Worm (Caenorhabditis elegans) whole organism, midembryonic: ENCODE results near the gene pah-1.

Experiments used
- T22C8.4 ChIP-seq: fragments of 200-800 bp; sonication (Bioruptor generic); IDR thresholded peaks from 2 replicates; pipeline ENCODE4 v1.3.6; 2022; ENCODE audit warnings: missing genetic modification characterization, missing compliant biosample characterization
- cog-1 ChIP-seq: sonication (generic microtip); optimal IDR thresholded peaks from 2 replicates; lab custom pipeline; 2016; ENCODE audit warnings: missing genetic modification characterization, missing compliant biosample characterization
- flt-1 ChIP-seq: fragments of 200-800 bp; sonication (Bioruptor generic); IDR thresholded peaks from 2 replicates; pipeline ENCODE4 v1.3.6; 2022; ENCODE audit warnings: missing genetic modification characterization, missing compliant biosample characterization
- med-1 ChIP-seq: sonication (generic microtip); optimal IDR thresholded peaks from 2 replicates; lab custom pipeline; 2017; ENCODE audit warnings: missing genetic modification characterization, mild to moderate bottlenecking, missing compliant biosample characterization, antibody characterized with exemption, missing genetic modification reagents; ENCODE audit not compliant: insufficient read depth
- ref-1 ChIP-seq: fragments of 200-800 bp; sonication (Bioruptor generic); conservative IDR thresholded peaks from 2 replicates; pipeline ENCODE4 v1.3.6; 2022; ENCODE audit warnings: missing genetic modification reagents, missing genetic modification characterization, missing compliant biosample characterization
- tab-1 ChIP-seq: fragments of 200-800 bp; sonication (Bioruptor generic); IDR thresholded peaks from 2 replicates; pipeline ENCODE4 v1.3.6; 2022; ENCODE audit warnings: missing genetic modification characterization, missing compliant biosample characterization
- ztf-23 ChIP-seq: fragments of 200-800 bp; sonication (Bioruptor generic); IDR thresholded peaks from 2 replicates; pipeline ENCODE4 v1.3.6; 2022; ENCODE audit warnings: missing genetic modification reagents, missing genetic modification characterization, missing compliant biosample characterization
- ztf-29 ChIP-seq: fragments of 200-800 bp; sonication (Bioruptor generic); IDR thresholded peaks from 2 replicates; pipeline ENCODE4 v1.3.6; 2022; ENCODE audit warnings: missing genetic modification reagents, missing genetic modification characterization, missing compliant biosample characterization

- no peak for TF ChIP-seq ztf-29 (GFP tag; lab: Robert Waterston, UW)
- TF ChIP-seq T22C8.4, result no peak
- TF ChIP-seq med-1, result no peak
- TF ChIP-seq ref-1 (GFP tag; lab: Robert Waterston, UW), result no peak
- TF ChIP-seq ztf-23 (GFP tag; lab: Robert Waterston, UW), result no peak
- TF ChIP-seq flt-1 (GFP tag; lab: Robert Waterston, UW), result no peak
- no peak for TF ChIP-seq tab-1 (GFP tag; lab: Robert Waterston, UW)
- no peak for TF ChIP-seq cog-1 (tag; lab: Kevin White, UChicago)
These were observed 40.1 kb upstream of the pah-1 start, which contains the start of gene pho-13 for ce11 chrII:8806921-8807320.
